ENCODE assay signal across 3 fruit fly cellular contexts in genomic region chrX:5086724-5087660, dm6.
TF ChIP-seq lines count a peak whose summit lies in the region.

No protein-coding gene starts in this region.

TF ChIP-seq in whole organism, embryonic, 481 proteins besides CTCF, POLR2A, EP300 and RAD21 (continued from another document and continues in another):
- TF ChIP-seq CG6689 (GFP tag; IDR thresholded peaks at IDR 0.05; lab: Robert Waterston, UW) = peak; percentile 46; the same call in 1 of the 2 replicates
- peak; percentile 43 for TF ChIP-seq Fer3 (tag; optimal IDR thresholded peaks at IDR 0.05; lab: Kevin White, UChicago)
- peak; percentile 19 for TF ChIP-seq Hmx (GFP tag; optimal IDR thresholded peaks at IDR 0.05; lab: Kevin White, UChicago)
- TF ChIP-seq CG9876 (GFP tag; optimal IDR thresholded peaks at IDR 0.05; lab: Kevin White, UChicago) = peak; percentile 13
- TF ChIP-seq Tbp (GFP tag; optimal IDR thresholded peaks at IDR 0.05; lab: Kevin White, UChicago) = no peak
- no peak for TF ChIP-seq amos (GFP tag; IDR thresholded peaks at IDR 0.05; lab: Robert Waterston, UW; ENCODE audit: partially characterized antibody)
- TF ChIP-seq pfk (GFP tag; optimal IDR thresholded peaks at IDR 0.05; lab: Kevin White, UChicago) = no peak
- peak; percentile 28 for TF ChIP-seq bab2 (GFP tag; optimal IDR thresholded peaks at IDR 0.05; lab: Kevin White, UChicago)
- peak; percentile 77 for TF ChIP-seq Oli (tag; optimal IDR thresholded peaks at IDR 0.05; lab: Kevin White, UChicago)
- TF ChIP-seq pho (GFP tag; optimal IDR thresholded peaks at IDR 0.05; lab: Kevin White, UChicago) = peak; percentile 59
- peak; percentile 40; the same call in 1 of the 2 replicates for TF ChIP-seq CG32767 (GFP tag; IDR thresholded peaks at IDR 0.05; lab: Robert Waterston, UW)
- TF ChIP-seq Antp (GFP tag; optimal IDR thresholded peaks at IDR 0.05; lab: Kevin White, UChicago) = peak; percentile 23
- TF ChIP-seq CG1792 (GFP tag; optimal IDR thresholded peaks at IDR 0.05; lab: Kevin White, UChicago) = no peak
- TF ChIP-seq CG9215 (GFP tag; IDR thresholded peaks at IDR 0.05; lab: Robert Waterston, UW) = 0 out of 2 replicates have a peak, but pooled peaks have one; percentile 34
- TF ChIP-seq CG6813 (GFP tag; optimal IDR thresholded peaks at IDR 0.05; lab: Kevin White, UChicago) = peak; percentile 11
- peak; percentile 47 for TF ChIP-seq az2 (GFP tag; optimal IDR thresholded peaks at IDR 0.05; lab: Kevin White, UChicago)
- TF ChIP-seq CG6765 (GFP tag; optimal IDR thresholded peaks at IDR 0.05; lab: Kevin White, UChicago) = peak; percentile 29
- no peak for TF ChIP-seq CG10431 (GFP tag; optimal IDR thresholded peaks at IDR 0.05; lab: Kevin White, UChicago)
- TF ChIP-seq run (tag; optimal IDR thresholded peaks at IDR 0.05; lab: Kevin White, UChicago) = no peak
- peak; percentile 83 for TF ChIP-seq CG17361 (GFP tag; IDR thresholded peaks at IDR 0.05; lab: Robert Waterston, UW)
- TF ChIP-seq CG13424 (tag; optimal IDR thresholded peaks at IDR 0.05; lab: Kevin White, UChicago) = peak; percentile 70
- 0 out of 2 replicates have a peak, but pooled peaks have one; percentile 24 for TF ChIP-seq Nf-YA (GFP tag; IDR thresholded peaks at IDR 0.05; lab: Robert Waterston, UW)
- no peak for TF ChIP-seq cas (GFP tag; IDR thresholded peaks at IDR 0.05; lab: Robert Waterston, UW)
- TF ChIP-seq sc (optimal IDR thresholded peaks at IDR 0.05; lab: Kevin White, UChicago) = no peak
- TF ChIP-seq sc (GFP tag; optimal IDR thresholded peaks at IDR 0.05; lab: Kevin White, UChicago) = peak; percentile 23
- TF ChIP-seq phol (tag; optimal IDR thresholded peaks at IDR 0.05; lab: Kevin White, UChicago) = peak; percentile 74
- TF ChIP-seq CG9727 (GFP tag; optimal IDR thresholded peaks at IDR 0.05; lab: Kevin White, UChicago) = peak; percentile 71
- TF ChIP-seq ro (GFP tag; IDR thresholded peaks at IDR 0.05; lab: Robert Waterston, UW) = no peak
- TF ChIP-seq Nf-YB (GFP tag; optimal IDR thresholded peaks at IDR 0.05; lab: Kevin White, UChicago) = peak; percentile 33
- peak; percentile 13 for TF ChIP-seq sd (tag; optimal IDR thresholded peaks at IDR 0.05; lab: Kevin White, UChicago)
- TF ChIP-seq CG8944 (GFP tag; optimal IDR thresholded peaks at IDR 0.05; lab: Kevin White, UChicago) = peak; percentile 6
- TF ChIP-seq fd3F (GFP tag; optimal IDR thresholded peaks at IDR 0.05; lab: Kevin White, UChicago) = peak; percentile 18
- no peak for TF ChIP-seq rib (GFP tag; IDR thresholded peaks at IDR 0.05; lab: Robert Waterston, UW)
- 0 out of 2 replicates have a peak, but pooled peaks have one; percentile 15 for TF ChIP-seq E2f2 (GFP tag; IDR thresholded peaks at IDR 0.05; lab: Robert Waterston, UW)
- no peak for TF ChIP-seq CG6791 (GFP tag; IDR thresholded peaks at IDR 0.05; lab: Robert Waterston, UW; ENCODE audit: partially characterized antibody)
- TF ChIP-seq Dek (tag; optimal IDR thresholded peaks at IDR 0.05; lab: Kevin White, UChicago) = peak; percentile 26
- no peak for TF ChIP-seq NC2β (GFP tag; optimal IDR thresholded peaks at IDR 0.05; lab: Kevin White, UChicago)
- TF ChIP-seq Atf6 (GFP tag; IDR thresholded peaks at IDR 0.05; lab: Robert Waterston, UW) = peak; percentile 68
- peak; percentile 19; the same call in 1 of the 2 replicates for TF ChIP-seq H2.0 (GFP tag; IDR thresholded peaks at IDR 0.05; lab: Robert Waterston, UW)
- TF ChIP-seq CG12104 (GFP tag; optimal IDR thresholded peaks at IDR 0.05; lab: Kevin White, UChicago) = peak; percentile 50
- no peak for TF ChIP-seq inv (GFP tag; IDR thresholded peaks at IDR 0.05; lab: Robert Waterston, UW; ENCODE audit: partially characterized antibody)
- TF ChIP-seq shn (GFP tag; optimal IDR thresholded peaks at IDR 0.05; lab: Kevin White, UChicago) = peak; percentile 54
- no peak for TF ChIP-seq schlank (tag; optimal IDR thresholded peaks at IDR 0.05; lab: Kevin White, UChicago)

TF ChIP-seq in whole organism, prepupa, 60 proteins besides CTCF, POLR2A, EP300 and RAD21 (continued from another document):
- TF ChIP-seq ss (GFP tag; optimal IDR thresholded peaks at IDR 0.05; lab: Kevin White, UChicago) (peak; percentile 74 to 76), Hr39 (GFP tag; optimal IDR thresholded peaks at IDR 0.05; lab: Kevin White, UChicago) (peak; percentile 77), CG32006 (GFP tag; optimal IDR thresholded peaks at IDR 0.05; lab: Kevin White, UChicago) (peak; percentile 89), acj6 (GFP tag; optimal IDR thresholded peaks at IDR 0.05; lab: Kevin White, UChicago) (peak; percentile 59), dac (GFP tag; optimal IDR thresholded peaks at IDR 0.05; lab: Kevin White, UChicago) (peak; percentile 58), CG6276 (GFP tag; optimal IDR thresholded peaks at IDR 0.05; lab: Kevin White, UChicago) (peak; percentile 79), Hr4 (GFP tag; optimal IDR thresholded peaks at IDR 0.05; lab: Kevin White, UChicago) (peak; percentile 63), CG9139 (GFP tag; optimal IDR thresholded peaks at IDR 0.05; lab: Kevin White, UChicago) (peak; percentile 66), Smox (GFP tag; optimal IDR thresholded peaks at IDR 0.05; lab: Kevin White, UChicago) (peak; percentile 72), Ets96B (tag; optimal IDR thresholded peaks at IDR 0.05; lab: Kevin White, UChicago) (no peak), Ets21C (GFP tag; optimal IDR thresholded peaks at IDR 0.05; lab: Kevin White, UChicago) (peak; percentile 59), esn (GFP tag; optimal IDR thresholded peaks at IDR 0.05; lab: Kevin White, UChicago) (peak; percentile 75), Eip75B (GFP tag; optimal IDR thresholded peaks at IDR 0.05; lab: Kevin White, UChicago) (peak; percentile 59), fd59A (GFP tag; optimal IDR thresholded peaks at IDR 0.05; lab: Kevin White, UChicago) (peak; percentile 53), CG6854 (GFP tag; optimal IDR thresholded peaks at IDR 0.05; lab: Kevin White, UChicago) (peak; percentile 35), Sox102F (GFP tag; optimal IDR thresholded peaks at IDR 0.05; lab: Kevin White, UChicago) (peak; percentile 53), CG15336 (GFP tag; IDR thresholded peaks at IDR 0.05; lab: Robert Waterston, UW) (peak; percentile 65), Sox14 (GFP tag; optimal IDR thresholded peaks at IDR 0.05; lab: Kevin White, UChicago) (peak; percentile 51), CG8119 (GFP tag; IDR thresholded peaks at IDR 0.05; lab: Robert Waterston, UW) (peak; percentile 70; the same call in 1 of the 3 replicates), CG10631 (GFP tag; optimal IDR thresholded peaks at IDR 0.05; lab: Kevin White, UChicago) (peak; percentile 56), fd85E (GFP tag; optimal IDR thresholded peaks at IDR 0.05; lab: Kevin White, UChicago) (peak; percentile 4), dsx (GFP tag; optimal IDR thresholded peaks at IDR 0.05; lab: Kevin White, UChicago; ENCODE audit: poor library complexity, severe bottlenecking) (peak; percentile 24), salr (GFP tag; optimal IDR thresholded peaks at IDR 0.05; lab: Kevin White, UChicago) (peak; percentile 11 to 72), spab (GFP tag; optimal IDR thresholded peaks at IDR 0.05; lab: Kevin White, UChicago) (peak; percentile 48), CG7368 (GFP tag; optimal IDR thresholded peaks at IDR 0.05; lab: Kevin White, UChicago) (peak; percentile 10), CG11762 (GFP tag; optimal IDR thresholded peaks at IDR 0.05; lab: Kevin White, UChicago; ENCODE audit: insufficient read depth) (peak; percentile 45), CG6792 (GFP tag; optimal IDR thresholded peaks at IDR 0.05; lab: Kevin White, UChicago) (peak; percentile 64), CG8632 (GFP tag; optimal IDR thresholded peaks at IDR 0.05; lab: Kevin White, UChicago) (peak; percentile 40), CG31627 (GFP tag; optimal IDR thresholded peaks at IDR 0.05; lab: Kevin White, UChicago) (peak; percentile 73), CG11902 (GFP tag; optimal IDR thresholded peaks at IDR 0.05; lab: Kevin White, UChicago) (peak; percentile 42), Eip93F (GFP tag; optimal IDR thresholded peaks at IDR 0.05; lab: Kevin White, UChicago) (no peak), cyc (GFP tag; optimal IDR thresholded peaks at IDR 0.05; lab: Kevin White, UChicago) (peak; percentile 59), CG6163 (GFP tag; IDR thresholded peaks at IDR 0.05; lab: Robert Waterston, UW) (peak; percentile 88), Eip78C (GFP tag; lab: Kevin White, UChicago) (peak; percentile 92), topi (GFP tag; optimal IDR thresholded peaks at IDR 0.05; lab: Kevin White, UChicago) (peak; percentile 79), CG6808 (GFP tag; optimal IDR thresholded peaks at IDR 0.05; lab: Kevin White, UChicago) (peak; percentile 79), CG11294 (GFP tag; IDR thresholded peaks at IDR 0.05; lab: Robert Waterston, UW) (no peak)

TF ChIP-seq in whole organism, wandering third instar larva, 38 proteins besides CTCF, POLR2A, EP300 and RAD21 (continued from another document):
- TF ChIP-seq Rel (GFP tag; optimal IDR thresholded peaks at IDR 0.05; lab: Kevin White, UChicago) = no peak
- TF ChIP-seq Rel (tag; optimal IDR thresholded peaks at IDR 0.05; lab: Kevin White, UChicago) = no peak
- TF ChIP-seq GATAd (GFP tag; optimal IDR thresholded peaks at IDR 0.05; lab: Kevin White, UChicago) = no peak
- TF ChIP-seq Vsx2 (GFP tag; optimal IDR thresholded peaks at IDR 0.05; lab: Kevin White, UChicago; ENCODE audit: partially characterized antibody) = no peak
- TF ChIP-seq sv (GFP tag; optimal IDR thresholded peaks at IDR 0.05; lab: Kevin White, UChicago) = peak; percentile 21
- peak; percentile 59 for TF ChIP-seq HLH106 (tag; optimal IDR thresholded peaks at IDR 0.05; lab: Kevin White, UChicago)
- no peak for TF ChIP-seq Abd-B (GFP tag; optimal IDR thresholded peaks at IDR 0.05; lab: Kevin White, UChicago)
- TF ChIP-seq CrebA (GFP tag; optimal IDR thresholded peaks at IDR 0.05; lab: Kevin White, UChicago; ENCODE audit: borderline replicate concordance) = peak; percentile 60
- peak; percentile 55 for TF ChIP-seq rgr (GFP tag; optimal IDR thresholded peaks at IDR 0.05; lab: Kevin White, UChicago)
- no peak for TF ChIP-seq lola (GFP tag; optimal IDR thresholded peaks at IDR 0.05; lab: Kevin White, UChicago)
